Worm (Caenorhabditis elegans): ENCODE measurements around the gene ZK1073.1.

DNA sequence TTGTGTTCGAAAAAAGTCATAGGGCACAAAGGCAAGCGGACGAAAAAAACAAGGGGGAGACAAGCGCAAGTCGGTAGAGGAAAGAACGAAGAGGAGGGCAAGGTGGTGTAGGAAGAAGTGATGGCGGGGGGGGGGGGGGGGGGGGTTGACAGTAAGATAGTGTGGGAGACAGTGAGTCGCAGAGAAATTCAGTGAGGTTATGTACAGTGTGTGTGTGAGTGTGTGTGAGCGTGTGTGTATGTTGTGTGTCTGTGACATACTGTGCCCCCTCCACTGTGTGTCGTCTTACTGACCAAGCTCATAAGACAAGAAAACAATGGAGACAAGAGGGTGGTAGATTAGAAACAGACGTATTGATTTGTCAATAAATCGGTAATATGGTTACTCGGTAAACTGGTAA lies 21.5 kb upstream of the ZK1073.1 start:
- no peak for TF ChIP-seq ceh-82 (tag; optimal IDR thresholded peaks at IDR 0.05)
- no peak for TF ChIP-seq fos-1 (tag; optimal IDR thresholded peaks at IDR 0.05)
- no peak for TF ChIP-seq nhr-77 (tag; optimal IDR thresholded peaks at IDR 0.05)
- TF ChIP-seq unc-62 (GFP tag; optimal IDR thresholded peaks at IDR 0.05): no peak
- no peak for TF ChIP-seq nhr-237 (tag; optimal IDR thresholded peaks at IDR 0.05)
- TF ChIP-seq skn-1 (tag; optimal IDR thresholded peaks at IDR 0.05): no peak
- no peak for TF ChIP-seq nhr-11 (tag; optimal IDR thresholded peaks at IDR 0.05)
- TF ChIP-seq ZK546.5 (tag; optimal IDR thresholded peaks at IDR 0.05): no peak
- no peak for TF ChIP-seq fkh-2 (tag; optimal IDR thresholded peaks at IDR 0.05)

Measured in whole organism, L3 larva.